Worm (Caenorhabditis elegans) whole organism, young adult: ENCODE data around the gene F46B3.15.

Experiments
- F22D6.2 ChIP-seq: sonication (generic microtip); optimal IDR thresholded peaks from 2 replicates; lab custom pipeline; 2016; ENCODE audit warnings: mild to moderate bottlenecking, missing genetic modification characterization, missing compliant biosample characterization
- F49E8.2 ChIP-seq: sonication (generic microtip); optimal IDR thresholded peaks from 3 replicates; lab custom pipeline; 2017; ENCODE audit warnings: missing genetic modification characterization, mild to moderate bottlenecking, missing compliant biosample characterization, antibody characterized with exemption, moderate library complexity; ENCODE audit not compliant: insufficient read depth
- dpff-1 ChIP-seq: sonication (generic microtip); optimal IDR thresholded peaks from 2 replicates; lab custom pipeline; 2017; ENCODE audit warnings: mild to moderate bottlenecking, missing genetic modification characterization, missing compliant biosample characterization
- lir-1 ChIP-seq: fragments of 200-800 bp; sonication (Bioruptor generic); conservative IDR thresholded peaks from 2 replicates; pipeline ENCODE4 v1.3.6; 2022; ENCODE audit warnings: missing genetic modification reagents, missing genetic modification characterization, missing compliant biosample characterization
- pbrm-1 ChIP-seq: fragments of 200-800 bp; sonication (Bioruptor generic); IDR thresholded peaks from 2 replicates; pipeline ENCODE4 v1.3.6; 2022; ENCODE audit warnings: missing genetic modification reagents, missing genetic modification characterization, missing compliant biosample characterization
- snpc-1.3 ChIP-seq: sonication (generic microtip); optimal IDR thresholded peaks from 2 replicates; lab custom pipeline; 2017; ENCODE audit warnings: missing genetic modification characterization, mild to moderate bottlenecking, missing compliant biosample characterization, antibody characterized with exemption, moderate library complexity, missing genotype, missing genetic modification reagents; ENCODE audit not compliant: insufficient read depth

Gene F46B3.15

ce11 chrV:20594746-20595145, 38.8 kb downstream of the F46B3.15 start, which contains the start of gene F26F2.10:
F26F2.10 (minus strand) TSS chrV:20594846.
- TF ChIP-seq snpc-1.3 (tag; lab: Kevin White, UChicago) (no peak), dpff-1 (tag; lab: Kevin White, UChicago) (no peak), pbrm-1 (GFP tag; lab: Robert Waterston, UW) (no peak), lir-1 (GFP tag; lab: Robert Waterston, UW) (no peak), F49E8.2 (no peak), F22D6.2 (no peak)
